Fruit fly (Drosophila melanogaster) whole organism, embryonic: Measurements from ENCODE around the gene Cyp318a1.
A peak's percentile ranks its signal among the peaks of the same experiment; 100 is the strongest.

ENCODE experiments used
- Abd-B ChIP-seq: fragments of 200-800 bp; sonication (Bioruptor generic); optimal IDR thresholded peaks from 2 replicates; lab custom pipeline; 2018; ENCODE audit warnings: missing biosample characterization, mild to moderate bottlenecking, missing genetic modification characterization, moderate library complexity
- Atf6 ChIP-seq: fragments of 200-800 bp; sonication (Bioruptor generic); IDR thresholded peaks from 2 replicates; pipeline ENCODE4 v1.3.6; 2022; ENCODE audit warnings: missing biosample characterization, missing genetic modification characterization
- Bdp1 ChIP-seq: fragments of 200-800 bp; sonication (Bioruptor generic); optimal IDR thresholded peaks from 3 replicates; lab custom pipeline; 2016; ENCODE audit warnings: missing biosample characterization, missing genetic modification characterization
- CG10959 ChIP-seq: fragments of 200-800 bp; sonication (Bioruptor generic); IDR thresholded peaks from 2 replicates; pipeline ENCODE4 v1.3.6; 2022; ENCODE audit warnings: missing biosample characterization, missing genetic modification characterization
- CG11093 ChIP-seq: fragments of 200-800 bp; sonication (Bioruptor generic); IDR thresholded peaks from 3 replicates; pipeline ENCODE4 v1.3.6; 2022; ENCODE audit warnings: missing biosample characterization, missing genetic modification characterization
- CG13775 ChIP-seq: fragments of 200-800 bp; sonication (Bioruptor generic); optimal IDR thresholded peaks from 3 replicates; lab custom pipeline; 2017; ENCODE audit warnings: missing biosample characterization, mild to moderate bottlenecking, missing genetic modification characterization
- CG13894 ChIP-seq: fragments of 200-800 bp; sonication (Bioruptor generic); optimal IDR thresholded peaks from 3 replicates; lab custom pipeline; 2018; ENCODE audit warnings: missing biosample characterization, mild to moderate bottlenecking, missing genetic modification characterization, moderate library complexity
- CG14667 ChIP-seq: fragments of 200-800 bp; sonication (Bioruptor generic); IDR thresholded peaks from 2 replicates; pipeline ENCODE4 v1.3.6; 2022; ENCODE audit warnings: missing biosample characterization, missing genetic modification characterization
- CG1647 ChIP-seq: fragments of 200-800 bp; sonication (Bioruptor generic); optimal IDR thresholded peaks from 3 replicates; lab custom pipeline; 2016; ENCODE audit warnings: missing biosample characterization, missing genetic modification characterization
- CG17186 ChIP-seq: fragments of 200-800 bp; sonication (Bioruptor generic); optimal IDR thresholded peaks from 3 replicates; lab custom pipeline; 2017; ENCODE audit warnings: missing biosample characterization, missing genetic modification reagents, missing genetic modification characterization
- CG1832 ChIP-seq: fragments of 200-800 bp; sonication (Bioruptor generic); optimal IDR thresholded peaks from 2 replicates; lab custom pipeline; 2017; ENCODE audit warnings: missing biosample characterization, mild to moderate bottlenecking, missing genetic modification characterization, inconsistent platforms
- CG2712 ChIP-seq: fragments of 200-800 bp; optimal IDR thresholded peaks from 3 replicates; lab custom pipeline; 2019; ENCODE audit warnings: missing biosample characterization, mild to moderate bottlenecking, missing genetic modification characterization, moderate library complexity
- CG3407 ChIP-seq: fragments of 200-800 bp; sonication (Bioruptor generic); optimal IDR thresholded peaks from 2 replicates; lab custom pipeline; 2018; ENCODE audit warnings: missing biosample characterization, mild to moderate bottlenecking, missing genetic modification characterization
- CG34376 ChIP-seq: fragments of 200-800 bp; sonication (Bioruptor generic); optimal IDR thresholded peaks from 2 replicates; lab custom pipeline; 2018; ENCODE audit warnings: missing biosample characterization, mild to moderate bottlenecking, missing genetic modification characterization
- CG4328 ChIP-seq: fragments of 200-800 bp; sonication (Bioruptor generic); optimal IDR thresholded peaks from 3 replicates; lab custom pipeline; 2017; ENCODE audit warnings: missing biosample characterization, missing genetic modification reagents, missing genetic modification characterization
- CG43689 ChIP-seq: fragments of 200-800 bp; sonication (Bioruptor generic); IDR thresholded peaks from 2 replicates; pipeline ENCODE4 v1.3.6; 2022; ENCODE audit warnings: missing biosample characterization, missing genetic modification characterization
- CG4617 ChIP-seq: fragments of 200-800 bp; sonication (Bioruptor generic); optimal IDR thresholded peaks from 3 replicates; lab custom pipeline; 2016; ENCODE audit warnings: missing biosample characterization, missing genetic modification characterization, borderline replicate concordance
- D19B ChIP-seq: fragments of 200-800 bp; sonication (Bioruptor generic); optimal IDR thresholded peaks from 2 replicates; lab custom pipeline; 2017; ENCODE audit warnings: missing biosample characterization, mild to moderate bottlenecking, missing genetic modification characterization
- Dbx ChIP-seq: fragments of 200-800 bp; sonication (Bioruptor generic); IDR thresholded peaks from 3 replicates; pipeline ENCODE4 v1.3.6; 2022; ENCODE audit warnings: missing biosample characterization, missing genetic modification characterization
- Dp ChIP-seq: fragments of 200-800 bp; sonication (Bioruptor generic); optimal IDR thresholded peaks from 2 replicates; lab custom pipeline; 2018; ENCODE audit warnings: missing biosample characterization, mild to moderate bottlenecking, missing genetic modification characterization, moderate library complexity
- Hand ChIP-seq: fragments of 200-800 bp; sonication (Bioruptor generic); optimal IDR thresholded peaks from 2 replicates; lab custom pipeline; 2017; ENCODE audit warnings: mild to moderate bottlenecking, missing biosample characterization, missing genetic modification reagents, missing genetic modification characterization
- HmgZ ChIP-seq: fragments of 200-800 bp; sonication (Bioruptor generic); optimal IDR thresholded peaks from 2 replicates; lab custom pipeline; 2018; ENCODE audit warnings: missing biosample characterization, mild to moderate bottlenecking, missing genetic modification characterization
- Lpt ChIP-seq: fragments of >200 bp; optimal IDR thresholded peaks from 2 replicates; lab custom pipeline; 2018; ENCODE audit warnings: missing biosample characterization, missing genetic modification characterization
- Med ChIP-seq: fragments of 200-800 bp; sonication (Bioruptor generic); peaks from one replicate; lab custom pipeline; 2016; ENCODE audit warnings: missing biosample characterization, missing genetic modification characterization, mild to moderate bottlenecking, inconsistent platforms, moderate library complexity
- NFAT ChIP-seq: fragments of 200-800 bp; sonication (Bioruptor generic); IDR thresholded peaks from 2 replicates; pipeline ENCODE4 v1.3.6; 2022; ENCODE audit warnings: missing biosample characterization, missing genetic modification characterization
- Optix ChIP-seq: fragments of 200-800 bp; sonication (Bioruptor generic); IDR thresholded peaks from 3 replicates; pipeline ENCODE4 v1.3.6; 2022; ENCODE audit warnings: missing biosample characterization, missing genetic modification characterization
- Poxn ChIP-seq: fragments of 200-800 bp; sonication (Bioruptor generic); IDR thresholded peaks from 2 replicates; pipeline ENCODE4 v1.3.6; 2022; ENCODE audit warnings: missing biosample characterization, missing genetic modification characterization
- Scr ChIP-seq: fragments of 200-800 bp; sonication (Bioruptor generic); IDR thresholded peaks from 2 replicates; pipeline ENCODE4 v1.3.6; 2022; ENCODE audit warnings: missing biosample characterization, missing genetic modification characterization; ENCODE audit not compliant: partially characterized antibody
- Taf1 ChIP-seq: fragments of 200-800 bp; sonication (Bioruptor generic); IDR thresholded peaks from 2 replicates; pipeline ENCODE4 v1.3.6; 2022; ENCODE audit warnings: missing biosample characterization, missing genetic modification characterization
- Usf ChIP-seq: fragments of 200-800 bp; sonication (Bioruptor generic); optimal IDR thresholded peaks from 2 replicates; lab custom pipeline; 2017; ENCODE audit warnings: missing genotype, missing biosample characterization, missing genetic modification characterization
- bigmax ChIP-seq: fragments of 200-800 bp; sonication (Bioruptor generic); optimal IDR thresholded peaks from 2 replicates; lab custom pipeline; 2018; ENCODE audit warnings: missing biosample characterization, mild to moderate bottlenecking, missing genetic modification characterization
- chm ChIP-seq: fragments of 200-800 bp; sonication (Bioruptor generic); IDR thresholded peaks from 2 replicates; pipeline ENCODE4 v1.3.6; 2022; ENCODE audit warnings: missing biosample characterization, missing genetic modification characterization
- dm ChIP-seq: fragments of 200-800 bp; sonication (Bioruptor generic); optimal IDR thresholded peaks from 3 replicates; lab custom pipeline; 2016; ENCODE audit warnings: missing biosample characterization, missing genetic modification characterization
- gce ChIP-seq: fragments of 200-800 bp; sonication (Bioruptor generic); IDR thresholded peaks from 3 replicates; pipeline ENCODE4 v1.3.6; 2022; ENCODE audit warnings: missing biosample characterization, missing genetic modification characterization
- gcm2 ChIP-seq: fragments of 200-800 bp; sonication (Bioruptor generic); optimal IDR thresholded peaks from 2 replicates; lab custom pipeline; 2016; ENCODE audit warnings: missing biosample characterization, missing genetic modification characterization
- grau ChIP-seq: fragments of 200-800 bp; optimal IDR thresholded peaks from 3 replicates; lab custom pipeline; 2019; ENCODE audit warnings: missing biosample characterization, mild to moderate bottlenecking, missing genetic modification characterization, moderate library complexity
- hkb ChIP-seq, 2 experiments: fragments of 200-800 bp in 1 of 2; fragments of >200 bp in 1 of 2; sonication (Bioruptor generic) in 1 of 2; IDR thresholded peaks in 1 of 2; optimal IDR thresholded peaks in 1 of 2; 2 replicates each; pipeline versions ENCODE4 v1.3.6 to Lab custom; 2017 to 2022; ENCODE audit warnings: missing biosample characterization in 1 of 2, missing genetic modification characterization in 1 of 2
- hth ChIP-seq: fragments of >200 bp; optimal IDR thresholded peaks from 2 replicates; lab custom pipeline; 2017; ENCODE audit warnings: inconsistent platforms
- ind ChIP-seq: fragments of 200-800 bp; sonication (Bioruptor generic); optimal IDR thresholded peaks from 3 replicates; lab custom pipeline; 2016; ENCODE audit warnings: missing biosample characterization, missing genetic modification characterization
- kni ChIP-seq: fragments of 200-800 bp; sonication (Bioruptor generic); optimal IDR thresholded peaks from 3 replicates; lab custom pipeline; 2017; ENCODE audit warnings: mild to moderate bottlenecking, missing biosample characterization, missing genetic modification reagents, missing genetic modification characterization
- nau ChIP-seq: fragments of 200-800 bp; sonication (Bioruptor generic); optimal IDR thresholded peaks from 3 replicates; lab custom pipeline; 2017; ENCODE audit warnings: missing biosample characterization, mild to moderate bottlenecking, missing genetic modification characterization, missing genetic modification reagents
- nom ChIP-seq: fragments of 200-800 bp; sonication (Bioruptor generic); optimal IDR thresholded peaks from 2 replicates; lab custom pipeline; 2017; ENCODE audit warnings: missing biosample characterization, missing genetic modification characterization, mild to moderate bottlenecking, moderate library complexity, missing genetic modification reagents
- org-1 ChIP-seq: fragments of 200-800 bp; sonication (Bioruptor generic); optimal IDR thresholded peaks from 2 replicates; lab custom pipeline; 2017; ENCODE audit warnings: missing biosample characterization, missing genetic modification characterization
- p53 ChIP-seq: fragments of 200-800 bp; sonication (Bioruptor generic); optimal IDR thresholded peaks from 2 replicates; lab custom pipeline; 2016; ENCODE audit warnings: missing biosample characterization, missing genetic modification characterization
- so ChIP-seq: fragments of 200-800 bp; sonication (Bioruptor generic); IDR thresholded peaks from 3 replicates; pipeline ENCODE4 v1.3.6; 2022; ENCODE audit warnings: missing biosample characterization, missing genetic modification characterization
- sqz ChIP-seq: fragments of 200-800 bp; sonication (Bioruptor generic); optimal IDR thresholded peaks from 3 replicates; lab custom pipeline; 2018; ENCODE audit warnings: missing biosample characterization, mild to moderate bottlenecking, missing genetic modification characterization
- tio ChIP-seq: fragments of 200-800 bp; sonication (Bioruptor generic); optimal IDR thresholded peaks from 2 replicates; lab custom pipeline; 2017; ENCODE audit warnings: missing biosample characterization, missing genetic modification characterization, inconsistent platforms
- tup ChIP-seq: fragments of 200-800 bp; sonication (Bioruptor generic); optimal IDR thresholded peaks from 2 replicates; lab custom pipeline; 2016; ENCODE audit warnings: missing biosample characterization, mild to moderate bottlenecking, missing genetic modification characterization, moderate library complexity
- twi ChIP-seq: fragments of 200-800 bp; optimal IDR thresholded peaks from 2 replicates; lab custom pipeline; 2019; ENCODE audit warnings: missing biosample characterization, mild to moderate bottlenecking, missing genetic modification characterization, moderate library complexity
- vnd ChIP-seq: fragments of 200-800 bp; sonication (Bioruptor generic); IDR thresholded peaks from 3 replicates; pipeline ENCODE4 v1.3.6; 2022; ENCODE audit warnings: missing biosample characterization, missing genetic modification characterization; ENCODE audit not compliant: partially characterized antibody

The Cyp318a1 gene

dm6 chrX:12028825-12029514 lies 3.5 kb upstream of the Cyp318a1 start, which contains the start of gene Usp7 (continued):
- TF ChIP-seq Scr (GFP tag; lab: Robert Waterston, UW): peak; percentile 91
- TF ChIP-seq vnd: peak; percentile 91
- no peak for TF ChIP-seq hkb (optimal IDR thresholded peaks at IDR 0.05; lab: Kevin White, UChicago)
- 0 out of 2 replicates have a peak, but pooled peaks have one; percentile 13 for TF ChIP-seq hkb (GFP tag; IDR thresholded peaks at IDR 0.05; lab: Robert Waterston, UW)
- TF ChIP-seq CG14667 (GFP tag; lab: Robert Waterston, UW): no peak
- TF ChIP-seq bigmax (GFP tag; lab: Kevin White, UChicago): no peak
- TF ChIP-seq twi (tag; lab: Kevin White, UChicago): peak; percentile 30
- no peak for TF ChIP-seq kni
- no peak for TF ChIP-seq CG1647 (GFP tag; lab: Kevin White, UChicago)
- peak; percentile 26 for TF ChIP-seq CG4617
- peak; percentile 19 for TF ChIP-seq grau (tag; lab: Kevin White, UChicago)
- TF ChIP-seq Usf (GFP tag; lab: Kevin White, UChicago): no peak
- TF ChIP-seq CG1832 (GFP tag; lab: Kevin White, UChicago): no peak
- no peak for TF ChIP-seq gcm2 (GFP tag; lab: Kevin White, UChicago)
- TF ChIP-seq HmgZ (tag; lab: Kevin White, UChicago): peak; percentile 14
- no peak for TF ChIP-seq Optix
- TF ChIP-seq tup (GFP tag; lab: Kevin White, UChicago): no peak
- no peak for TF ChIP-seq p53
- no peak for TF ChIP-seq org-1 (GFP tag; lab: Kevin White, UChicago)
- TF ChIP-seq Bdp1: no peak
- peak; percentile 42 for TF ChIP-seq CG17186 (GFP tag; lab: Kevin White, UChicago)
- no peak for TF ChIP-seq nau
- no peak for TF ChIP-seq so (GFP tag; lab: Robert Waterston, UW)
- no peak for TF ChIP-seq Taf1 (GFP tag; lab: Robert Waterston, UW)
- peak; percentile 48 for TF ChIP-seq CG2712 (tag; lab: Kevin White, UChicago)
- no peak for TF ChIP-seq gce
- TF ChIP-seq Poxn (GFP tag; lab: Robert Waterston, UW): no peak
- no peak for TF ChIP-seq CG13775 (GFP tag; lab: Kevin White, UChicago)
- no peak for TF ChIP-seq nom (GFP tag; lab: Kevin White, UChicago)
- no peak for TF ChIP-seq tio
- peak; percentile 39 for TF ChIP-seq CG34376
- TF ChIP-seq Dp: peak; percentile 55
- TF ChIP-seq CG10959 (GFP tag; lab: Robert Waterston, UW): no peak
- TF ChIP-seq CG43689 (GFP tag; lab: Robert Waterston, UW): no peak
- peak; percentile 11 for TF ChIP-seq sqz (GFP tag; lab: Kevin White, UChicago)
- no peak for TF ChIP-seq chm (GFP tag; lab: Robert Waterston, UW)
- no peak for TF ChIP-seq hth
- TF ChIP-seq D19B (GFP tag; lab: Kevin White, UChicago): no peak
- TF ChIP-seq Atf6 (GFP tag; lab: Robert Waterston, UW): no peak
- TF ChIP-seq NFAT (GFP tag; lab: Robert Waterston, UW): no peak
- peak; percentile 7 for TF ChIP-seq Hand (GFP tag; lab: Kevin White, UChicago)
- no peak for TF ChIP-seq CG3407 (GFP tag; lab: Kevin White, UChicago)
- no peak for TF ChIP-seq CG13894
- TF ChIP-seq Lpt (GFP tag; lab: Kevin White, UChicago): no peak
- peak; percentile 39 for TF ChIP-seq dm (GFP tag; lab: Kevin White, UChicago)
- peak; percentile 58 for TF ChIP-seq Abd-B (GFP tag; lab: Kevin White, UChicago)
- TF ChIP-seq Dbx (GFP tag; lab: Robert Waterston, UW): peak; percentile 58; the same call in 1 of the 3 replicates
- no peak for TF ChIP-seq ind (GFP tag; lab: Kevin White, UChicago)
- TF ChIP-seq Med (GFP tag; lab: Kevin White, UChicago): peak; percentile 71
- TF ChIP-seq CG4328: no peak
- no peak for TF ChIP-seq CG11093
